Fruit fly (Drosophila melanogaster) whole organism, prepupa: ENCODE measurements around the gene CG14325.

Experiments used
- CG10631 ChIP-seq: fragments of 200-800 bp; sonication (Bioruptor generic); optimal IDR thresholded peaks from 2 replicates; lab custom pipeline; 2016; ENCODE audit warnings: missing biosample characterization, missing genetic modification characterization
- CG11902 ChIP-seq: fragments of 200-800 bp; sonication (Bioruptor generic); optimal IDR thresholded peaks from 3 replicates; lab custom pipeline; 2016; ENCODE audit warnings: missing biosample characterization, missing genetic modification characterization
- CG15336 ChIP-seq: fragments of 200-800 bp; sonication (Bioruptor generic); IDR thresholded peaks from 2 replicates; pipeline ENCODE4 v1.3.6; 2022; ENCODE audit warnings: missing biosample characterization, missing genetic modification characterization
- CG1621 ChIP-seq: fragments of 200-800 bp; sonication (Bioruptor generic); optimal IDR thresholded peaks from 3 replicates; lab custom pipeline; 2018; ENCODE audit warnings: missing biosample characterization, mild to moderate bottlenecking, missing genetic modification characterization
- CG16779 ChIP-seq: fragments of 200-800 bp; sonication (Bioruptor generic); optimal IDR thresholded peaks from 3 replicates; lab custom pipeline; 2017; ENCODE audit warnings: missing biosample characterization, mild to moderate bottlenecking, missing genetic modification characterization
- CG3032 ChIP-seq: fragments of 200-800 bp; optimal IDR thresholded peaks from 2 replicates; lab custom pipeline; 2019; ENCODE audit warnings: missing biosample characterization, mild to moderate bottlenecking, missing genetic modification characterization, moderate library complexity
- CG31627 ChIP-seq: fragments of 200-800 bp; sonication (Bioruptor generic); optimal IDR thresholded peaks from 3 replicates; lab custom pipeline; 2016; ENCODE audit warnings: missing biosample characterization, missing genetic modification characterization
- CG3919 ChIP-seq: fragments of 200-800 bp; sonication (Bioruptor generic); optimal IDR thresholded peaks from 3 replicates; lab custom pipeline; 2016; ENCODE audit warnings: missing biosample characterization, missing genetic modification characterization
- CG4318 ChIP-seq: fragments of 200-800 bp; sonication (Bioruptor generic); optimal IDR thresholded peaks from 3 replicates; lab custom pipeline; 2017; ENCODE audit warnings: missing biosample characterization, mild to moderate bottlenecking, missing genetic modification characterization
- CG6163 ChIP-seq: fragments of 200-800 bp; sonication (Bioruptor generic); IDR thresholded peaks from 3 replicates; pipeline ENCODE4 v1.3.6; 2022; ENCODE audit warnings: missing biosample characterization, missing genetic modification characterization
- CG6792 ChIP-seq: fragments of 200-800 bp; sonication (Bioruptor generic); optimal IDR thresholded peaks from 3 replicates; lab custom pipeline; 2016; ENCODE audit warnings: missing biosample characterization, missing genetic modification characterization
- CG6854 ChIP-seq: fragments of 200-800 bp; sonication (Bioruptor generic); optimal IDR thresholded peaks from 2 replicates; lab custom pipeline; 2017; ENCODE audit warnings: missing biosample characterization, mild to moderate bottlenecking, missing genetic modification characterization
- CG7368 ChIP-seq: fragments of 200-800 bp; sonication (Bioruptor generic); optimal IDR thresholded peaks from 3 replicates; lab custom pipeline; 2016; ENCODE audit warnings: missing biosample characterization, missing genetic modification characterization
- CG8319 ChIP-seq: fragments of 200-800 bp; sonication (Bioruptor generic); optimal IDR thresholded peaks from 3 replicates; lab custom pipeline; 2016; ENCODE audit warnings: missing biosample characterization, missing genetic modification characterization
- Eip75B ChIP-seq: fragments of 200-800 bp; sonication (Bioruptor generic); optimal IDR thresholded peaks from 3 replicates; lab custom pipeline; 2016; ENCODE audit warnings: missing biosample characterization, missing genetic modification characterization
- Eip78C ChIP-seq: fragments of 200-800 bp; sonication (Bioruptor generic); peaks from one replicate; lab custom pipeline; 2016; ENCODE audit warnings: missing biosample characterization, missing genetic modification characterization
- Gug ChIP-seq: fragments of 200-800 bp; sonication (Bioruptor generic); IDR thresholded peaks from 2 replicates; pipeline ENCODE4 v1.3.6; 2022; ENCODE audit warnings: missing biosample characterization, missing genetic modification characterization
- Hr38 ChIP-seq: sonication (Bioruptor generic); optimal IDR thresholded peaks from 2 replicates; lab custom pipeline; 2016; ENCODE audit warnings: missing biosample characterization, missing genetic modification characterization
- Hr39 ChIP-seq: fragments of 200-800 bp; sonication (Bioruptor generic); optimal IDR thresholded peaks from 2 replicates; lab custom pipeline; 2016; ENCODE audit warnings: missing biosample characterization, missing genetic modification characterization
- Hr4 ChIP-seq: fragments of 200-800 bp; sonication (Bioruptor generic); optimal IDR thresholded peaks from 3 replicates; lab custom pipeline; 2016; ENCODE audit warnings: missing biosample characterization, missing genetic modification characterization
- Lpt ChIP-seq: fragments of 200-800 bp; sonication (Bioruptor generic); optimal IDR thresholded peaks from 3 replicates; lab custom pipeline; 2016; ENCODE audit warnings: missing biosample characterization, missing genetic modification characterization
- Met ChIP-seq: fragments of 200-800 bp; sonication (Bioruptor generic); optimal IDR thresholded peaks from 3 replicates; lab custom pipeline; 2016; ENCODE audit warnings: missing biosample characterization, missing genetic modification characterization
- OdsH ChIP-seq: fragments of 200-800 bp; sonication (Bioruptor generic); optimal IDR thresholded peaks from 3 replicates; lab custom pipeline; 2016; ENCODE audit warnings: missing biosample characterization, missing genetic modification characterization
- Smox ChIP-seq: fragments of 200-800 bp; sonication (Bioruptor generic); optimal IDR thresholded peaks from 3 replicates; lab custom pipeline; 2016; ENCODE audit warnings: missing biosample characterization, missing genetic modification characterization
- Sox102F ChIP-seq: fragments of 200-800 bp; sonication (Bioruptor generic); optimal IDR thresholded peaks from 2 replicates; lab custom pipeline; 2016; ENCODE audit warnings: missing biosample characterization, mild to moderate bottlenecking, missing genetic modification characterization
- Sox14 ChIP-seq: fragments of 200-800 bp; sonication (Bioruptor generic); optimal IDR thresholded peaks from 3 replicates; lab custom pipeline; 2016; ENCODE audit warnings: missing biosample characterization, missing genetic modification characterization
- Sox15 ChIP-seq: fragments of 200-800 bp; sonication (Bioruptor generic); optimal IDR thresholded peaks from 3 replicates; lab custom pipeline; 2016; ENCODE audit warnings: missing biosample characterization, missing genetic modification characterization
- cyc ChIP-seq: fragments of 200-800 bp; sonication (Bioruptor generic); optimal IDR thresholded peaks from 3 replicates; lab custom pipeline; 2016; ENCODE audit warnings: missing biosample characterization, missing genetic modification characterization
- dac ChIP-seq: fragments of 200-800 bp; sonication (Bioruptor generic); optimal IDR thresholded peaks from 2 replicates; lab custom pipeline; 2017; ENCODE audit warnings: missing biosample characterization, mild to moderate bottlenecking, missing genetic modification characterization
- eg ChIP-seq: fragments of 200-800 bp; sonication (Bioruptor generic); IDR thresholded peaks from 3 replicates; pipeline ENCODE4 v1.3.6; 2022; ENCODE audit warnings: missing biosample characterization, missing genetic modification characterization
- esn ChIP-seq: fragments of 200-800 bp; sonication (Bioruptor generic); optimal IDR thresholded peaks from 2 replicates; lab custom pipeline; 2016; ENCODE audit warnings: missing biosample characterization, mild to moderate bottlenecking, missing genetic modification characterization, moderate library complexity
- fd59A ChIP-seq: fragments of 200-800 bp; sonication (Bioruptor generic); optimal IDR thresholded peaks from 2 replicates; lab custom pipeline; 2017; ENCODE audit warnings: missing biosample characterization, mild to moderate bottlenecking, missing genetic modification characterization, missing genetic modification reagents
- fd85E ChIP-seq: fragments of 200-800 bp; sonication (Bioruptor generic); optimal IDR thresholded peaks from 3 replicates; lab custom pipeline; 2016; ENCODE audit warnings: missing biosample characterization, missing genetic modification characterization
- fkh ChIP-seq: fragments of 200-800 bp; sonication (Bioruptor generic); optimal IDR thresholded peaks from 3 replicates; lab custom pipeline; 2017; ENCODE audit warnings: missing biosample characterization, mild to moderate bottlenecking, missing genetic modification characterization, moderate library complexity
- lz ChIP-seq: fragments of 200-800 bp; sonication (Bioruptor generic); optimal IDR thresholded peaks from 3 replicates; lab custom pipeline; 2016; ENCODE audit warnings: missing biosample characterization, missing genetic modification characterization
- pdm3 ChIP-seq: fragments of 200-800 bp; sonication (Bioruptor generic); optimal IDR thresholded peaks from 3 replicates; lab custom pipeline; 2016; ENCODE audit warnings: missing biosample characterization, missing genetic modification characterization
- salr ChIP-seq, 2 experiments: fragments of 200-800 bp; sonication (Bioruptor generic); optimal IDR thresholded peaks; 3 replicates each; lab custom pipeline; 2016 to 2018; ENCODE audit warnings: missing biosample characterization in 2 of 2, missing genetic modification characterization in 2 of 2, mild to moderate bottlenecking in 1 of 2
- spab ChIP-seq: fragments of 200-800 bp; sonication (Bioruptor generic); optimal IDR thresholded peaks from 2 replicates; lab custom pipeline; 2017; ENCODE audit warnings: missing biosample characterization, mild to moderate bottlenecking, missing genetic modification characterization, missing genetic modification reagents
- ss ChIP-seq, 2 experiments: fragments of 200-800 bp; sonication (Bioruptor generic); optimal IDR thresholded peaks; 2 replicates in 1 of 2; 3 replicates in 1 of 2; lab custom pipeline; 2017 to 2018; ENCODE audit warnings: mild to moderate bottlenecking in 2 of 2, missing biosample characterization in 2 of 2, missing genetic modification characterization in 2 of 2, moderate library complexity in 1 of 2
- svp ChIP-seq: fragments of 200-800 bp; sonication (Bioruptor generic); peaks from one replicate; lab custom pipeline; 2016; ENCODE audit warnings: missing biosample characterization, missing genetic modification characterization
- vri ChIP-seq: fragments of 200-800 bp; sonication (Bioruptor generic); optimal IDR thresholded peaks from 3 replicates; lab custom pipeline; 2016; ENCODE audit warnings: missing biosample characterization, mild to moderate bottlenecking, missing genetic modification characterization

Gene CG14325

DNA sequence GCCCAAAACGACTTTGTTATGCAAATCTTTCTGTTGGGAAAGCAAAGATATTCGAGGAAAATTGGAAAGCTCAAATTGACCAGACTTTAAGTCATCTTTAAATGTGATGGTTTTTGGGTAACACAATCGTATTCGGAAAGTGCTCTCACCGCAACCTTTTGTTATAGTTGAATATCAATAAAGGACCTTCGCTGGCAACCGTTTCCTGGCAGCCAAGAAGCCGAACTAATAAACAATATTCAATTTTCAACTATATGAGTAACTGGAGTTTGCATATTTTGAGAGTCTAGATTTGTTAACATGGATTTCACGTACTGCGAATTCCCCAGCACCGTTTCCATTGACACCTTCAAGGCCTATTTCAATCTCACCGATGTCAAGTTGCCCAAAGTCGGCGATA, at the start of gene CG14325:
Gene CG14325 (plus strand): TSS at position 301 of the 400 bp plus-strand sequence.
- TF ChIP-seq Hr39 (GFP tag; lab: Kevin White, UChicago) (no peak), CG4318 (GFP tag; lab: Kevin White, UChicago) (no peak), svp (GFP tag; lab: Kevin White, UChicago) (no peak), CG7368 (no peak), Gug (GFP tag; lab: Robert Waterston, UW) (no peak), CG15336 (GFP tag; lab: Robert Waterston, UW) (no peak), Met (no peak), Hr4 (no peak), CG6792 (GFP tag; lab: Kevin White, UChicago) (no peak), CG16779 (no peak), lz (GFP tag; lab: Kevin White, UChicago) (no peak), Hr38 (GFP tag; lab: Kevin White, UChicago) (no peak), CG3919 (no peak)

DNA sequence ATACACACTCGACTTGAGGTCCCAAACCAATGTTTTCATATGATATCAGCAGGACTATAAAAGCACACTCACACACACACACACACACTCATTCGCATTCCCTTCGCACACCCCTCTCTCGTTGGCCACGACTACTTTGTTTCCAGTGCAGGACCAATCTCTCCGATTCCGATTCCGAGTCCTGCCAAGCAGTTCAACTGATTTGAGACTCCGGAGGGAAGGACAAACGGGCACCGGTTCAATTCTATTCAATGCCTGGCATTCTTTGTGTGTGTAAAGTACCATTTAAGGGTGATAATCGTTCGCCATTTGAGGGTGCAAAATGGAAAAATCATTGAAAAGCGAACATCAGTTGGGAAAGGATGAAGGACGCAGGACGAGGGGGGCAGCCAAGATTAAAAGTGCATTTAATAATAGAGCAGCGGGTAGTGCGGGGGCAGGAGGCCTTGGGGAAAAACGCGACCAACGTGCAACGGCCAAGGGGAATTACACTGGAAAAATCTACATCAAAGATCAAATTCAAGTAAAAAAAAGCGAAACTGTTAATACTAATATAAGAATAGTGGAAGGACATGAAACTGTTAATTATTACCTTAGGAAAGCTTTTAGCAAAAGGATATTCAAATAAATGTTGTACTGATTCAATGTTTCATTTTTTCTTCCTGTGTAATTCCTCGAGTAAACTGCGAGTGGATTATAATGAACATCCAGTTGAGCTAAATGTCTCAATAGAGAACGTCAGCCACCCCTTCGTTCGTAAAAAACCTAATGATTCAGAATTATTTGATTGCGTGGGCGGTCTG, 43.1 kb upstream of the CG14325 start:
- TF ChIP-seq eg (GFP tag; lab: Robert Waterston, UW) (no peak), ss (GFP tag; optimal IDR thresholded peaks at IDR 0.05; lab: Kevin White, UChicago) (no peak), esn (GFP tag; lab: Kevin White, UChicago) (peak; percentile 47), Eip78C (GFP tag; lab: Kevin White, UChicago) (peak; percentile 64), Eip75B (GFP tag; lab: Kevin White, UChicago) (no peak), fd59A (GFP tag; lab: Kevin White, UChicago) (no peak), fd85E (GFP tag; lab: Kevin White, UChicago) (no peak), svp (GFP tag; lab: Kevin White, UChicago) (peak; percentile 67), CG10631 (GFP tag; lab: Kevin White, UChicago) (no peak), vri (GFP tag; lab: Kevin White, UChicago) (no peak), CG8319 (no peak), CG31627 (GFP tag; lab: Kevin White, UChicago) (peak; percentile 12), Sox102F (GFP tag; lab: Kevin White, UChicago) (peak; percentile 17), CG6163 (GFP tag; lab: Robert Waterston, UW) (no peak), cyc (GFP tag; lab: Kevin White, UChicago) (peak; percentile 4), Smox (peak; percentile 16), CG11902 (no peak), CG6854 (GFP tag; lab: Kevin White, UChicago) (no peak), pdm3 (no peak), CG3919 (no peak), Sox15 (GFP tag; lab: Kevin White, UChicago) (no peak), Lpt (GFP tag; lab: Kevin White, UChicago) (no peak), Sox14 (GFP tag; lab: Kevin White, UChicago) (no peak), OdsH (GFP tag; lab: Kevin White, UChicago) (no peak), CG7368 (no peak), CG3032 (tag; lab: Kevin White, UChicago) (peak; percentile 7), Met (peak; percentile 43), salr (GFP tag; optimal IDR thresholded peaks at IDR 0.05; lab: Kevin White, UChicago) (no peak), CG4318 (GFP tag; lab: Kevin White, UChicago) (no peak), CG6792 (GFP tag; lab: Kevin White, UChicago) (no peak), dac (GFP tag; lab: Kevin White, UChicago) (no peak), CG1621 (tag; lab: Kevin White, UChicago) (no peak), fkh (GFP tag; lab: Kevin White, UChicago) (no peak), spab (GFP tag; lab: Kevin White, UChicago) (no peak), Hr39 (GFP tag; lab: Kevin White, UChicago) (peak; percentile 40), lz (GFP tag; lab: Kevin White, UChicago) (peak; percentile 31)
